Worm (Caenorhabditis elegans) whole organism, young adult: Measurements from ENCODE around the gene taf-2.

ENCODE experiments used
- B0035.1 ChIP-seq: sonication (generic microtip); optimal IDR thresholded peaks from 2 replicates; lab custom pipeline; 2016; ENCODE audit warnings: missing genetic modification characterization, mild to moderate bottlenecking, missing compliant biosample characterization, missing genotype, missing genetic modification reagents
- B0261.1 ChIP-seq: sonication (generic microtip); optimal IDR thresholded peaks from 2 replicates; lab custom pipeline; 2016; ENCODE audit warnings: mild to moderate bottlenecking, missing genetic modification characterization, moderate library complexity, missing compliant biosample characterization
- F37B4.10 ChIP-seq: fragments of 200-800 bp; sonication (Bioruptor generic); IDR thresholded peaks from 2 replicates; pipeline ENCODE4 v1.3.6; 2022; ENCODE audit warnings: missing genetic modification characterization, missing compliant biosample characterization
- F49E8.2 ChIP-seq: sonication (generic microtip); optimal IDR thresholded peaks from 3 replicates; lab custom pipeline; 2017; ENCODE audit warnings: missing genetic modification characterization, mild to moderate bottlenecking, missing compliant biosample characterization, antibody characterized with exemption, moderate library complexity; ENCODE audit not compliant: insufficient read depth
- F55B11.4 ChIP-seq: sonication (generic microtip); optimal IDR thresholded peaks from 2 replicates; lab custom pipeline; 2016; ENCODE audit warnings: missing compliant biosample characterization, missing genetic modification characterization, borderline replicate concordance; ENCODE audit not compliant: insufficient read depth
- F57A8.1 ChIP-seq: fragments of 200-800 bp; sonication (Bioruptor generic); optimal IDR thresholded peaks from 2 replicates; lab custom pipeline; 2018; ENCODE audit warnings: mild to moderate bottlenecking, missing genetic modification characterization, moderate library complexity, missing compliant biosample characterization
- K11D2.4 ChIP-seq: fragments of 200-800 bp; sonication (Bioruptor generic); IDR thresholded peaks from 2 replicates; pipeline ENCODE4 v1.3.6; 2022; ENCODE audit warnings: missing genetic modification reagents, missing genetic modification characterization, missing compliant biosample characterization
- Y53F4B.3 ChIP-seq: fragments of 200-800 bp; sonication (Bioruptor generic); IDR thresholded peaks from 2 replicates; pipeline ENCODE4 v1.3.6; 2022; ENCODE audit warnings: missing genetic modification reagents, missing genetic modification characterization, missing compliant biosample characterization
- athp-1 ChIP-seq: sonication (generic microtip); optimal IDR thresholded peaks from 2 replicates; lab custom pipeline; 2017; ENCODE audit warnings: mild to moderate bottlenecking, missing genetic modification characterization, missing compliant biosample characterization
- ceh-100 ChIP-seq: fragments of 200-800 bp; sonication (Bioruptor generic); IDR thresholded peaks from 2 replicates; pipeline ENCODE4 v1.3.6; 2022; ENCODE audit warnings: missing genetic modification reagents, missing genetic modification characterization, missing compliant biosample characterization
- chd-7 ChIP-seq: sonication (generic microtip); optimal IDR thresholded peaks from 2 replicates; lab custom pipeline; 2016; ENCODE audit warnings: mild to moderate bottlenecking, missing genetic modification characterization, moderate library complexity, missing compliant biosample characterization
- die-1 ChIP-seq: sonication (generic microtip); optimal IDR thresholded peaks from 2 replicates; lab custom pipeline; 2016; ENCODE audit warnings: missing genotype, mild to moderate bottlenecking, missing genetic modification characterization, missing compliant biosample characterization
- dpl-1 ChIP-seq: fragments of 150-350 bp; optimal IDR thresholded peaks from 2 replicates; lab custom pipeline; 2014; ENCODE audit warnings: missing biosample characterization, missing genetic modification reagents, missing genetic modification characterization
- egl-44 ChIP-seq: fragments of 200-800 bp; sonication (Bioruptor generic); IDR thresholded peaks from 2 replicates; pipeline ENCODE4 v1.3.6; 2022; ENCODE audit warnings: missing genetic modification reagents, missing genetic modification characterization, missing compliant biosample characterization
- egrh-3 ChIP-seq: fragments of 200-800 bp; sonication (Bioruptor generic); IDR thresholded peaks from 2 replicates; pipeline ENCODE4 v1.3.6; 2022; ENCODE audit warnings: missing genetic modification reagents, missing genetic modification characterization, missing compliant biosample characterization
- let-607 ChIP-seq, 2 experiments: fragments of 200-800 bp in 1 of 2; sonication (Bioruptor generic) in 1 of 2; sonication (generic microtip) in 1 of 2; optimal IDR thresholded peaks; 2 replicates each; lab custom pipeline; 2016 to 2018; ENCODE audit warnings: mild to moderate bottlenecking in 2 of 2, missing compliant biosample characterization in 2 of 2, missing genetic modification characterization in 2 of 2, moderate library complexity in 2 of 2, missing genotype in 1 of 2
- lin-40 ChIP-seq: sonication (generic microtip); optimal IDR thresholded peaks from 2 replicates; lab custom pipeline; 2016; ENCODE audit warnings: missing genetic modification characterization, mild to moderate bottlenecking, missing compliant biosample characterization, missing genotype, missing genetic modification reagents
- lsl-1 ChIP-seq: fragments of 200-800 bp; sonication (Bioruptor generic); optimal IDR thresholded peaks from 2 replicates; lab custom pipeline; 2018; ENCODE audit warnings: mild to moderate bottlenecking, missing genetic modification characterization, moderate library complexity, missing compliant biosample characterization
- lsy-27 ChIP-seq: sonication (generic microtip); optimal IDR thresholded peaks from 2 replicates; lab custom pipeline; 2017; ENCODE audit warnings: missing genetic modification characterization, mild to moderate bottlenecking, missing compliant biosample characterization, antibody characterized with exemption, missing genotype, borderline replicate concordance; ENCODE audit not compliant: insufficient read depth
- madf-6 ChIP-seq: fragments of 200-800 bp; sonication (Bioruptor generic); IDR thresholded peaks from 2 replicates; pipeline ENCODE4 v1.3.6; 2022; ENCODE audit warnings: missing genetic modification reagents, missing genetic modification characterization, missing compliant biosample characterization
- madf-8 ChIP-seq: fragments of 200-800 bp; sonication (Bioruptor generic); conservative IDR thresholded peaks from 2 replicates; pipeline ENCODE4 v1.3.6; 2022; ENCODE audit warnings: missing genetic modification reagents, missing genetic modification characterization, missing compliant biosample characterization
- mcd-1 ChIP-seq: fragments of 200-800 bp; sonication (Bioruptor generic); IDR thresholded peaks from 2 replicates; pipeline ENCODE4 v1.3.6; 2022; ENCODE audit warnings: missing genetic modification reagents, missing genetic modification characterization, missing compliant biosample characterization
- mes-4 ChIP-seq: sonication (generic microtip); optimal IDR thresholded peaks from 2 replicates; lab custom pipeline; 2016; ENCODE audit warnings: missing genotype, missing genetic modification characterization, missing compliant biosample characterization
- nhr-120 ChIP-seq: fragments of 200-800 bp; sonication (Bioruptor generic); IDR thresholded peaks from 2 replicates; pipeline ENCODE4 v1.3.6; 2022; ENCODE audit warnings: missing genetic modification characterization, missing compliant biosample characterization
- rpc-1 ChIP-seq, 2 experiments: fragments of 150-350 bp in 1 of 2; sonication (generic microtip) in 1 of 2; optimal IDR thresholded peaks; 2 replicates each; lab custom pipeline; 2014 to 2018; ENCODE audit warnings: missing biosample characterization in 1 of 2, missing genetic modification characterization in 1 of 2, missing genetic modification reagents in 1 of 2, missing genotype in 1 of 2
- sea-2 ChIP-seq: fragments of 200-800 bp; sonication (Bioruptor generic); IDR thresholded peaks from 2 replicates; pipeline ENCODE4 v1.3.6; 2022; ENCODE audit warnings: missing genetic modification characterization, missing compliant biosample characterization
- snpc-1.3 ChIP-seq: sonication (generic microtip); optimal IDR thresholded peaks from 2 replicates; lab custom pipeline; 2017; ENCODE audit warnings: missing genetic modification characterization, mild to moderate bottlenecking, missing compliant biosample characterization, antibody characterized with exemption, moderate library complexity, missing genotype, missing genetic modification reagents; ENCODE audit not compliant: insufficient read depth
- snpc-3.4 ChIP-seq: sonication (generic microtip); optimal IDR thresholded peaks from 2 replicates; lab custom pipeline; 2017; ENCODE audit warnings: missing genetic modification characterization, mild to moderate bottlenecking, missing compliant biosample characterization, antibody characterized with exemption, moderate library complexity, missing genotype, missing genetic modification reagents
- snpc-4 ChIP-seq, 5 experiments: fragments of 150-350 bp in 1 of 5; sonication (generic microtip) in 4 of 5; optimal IDR thresholded peaks; 2 replicates each; lab custom pipeline; 2014 to 2018; ENCODE audit warnings: missing genetic modification characterization in 5 of 5, missing biosample characterization in 3 of 5, antibody characterized with exemption in 2 of 5, mild to moderate bottlenecking in 2 of 5, missing compliant biosample characterization in 2 of 5, missing genotype in 2 of 5, moderate library complexity in 2 of 5, missing genetic modification reagents in 1 of 5
- somi-1 ChIP-seq: fragments of 200-800 bp; sonication (Bioruptor generic); optimal IDR thresholded peaks from 2 replicates; lab custom pipeline; 2018; ENCODE audit warnings: mild to moderate bottlenecking, missing genetic modification characterization, missing compliant biosample characterization
- sptf-2 ChIP-seq: fragments of 200-800 bp; sonication (Bioruptor generic); optimal IDR thresholded peaks from 2 replicates; lab custom pipeline; 2018; ENCODE audit warnings: mild to moderate bottlenecking, missing genetic modification characterization, missing compliant biosample characterization
- zfh-2 ChIP-seq: fragments of 200-800 bp; sonication (Bioruptor generic); conservative IDR thresholded peaks from 2 replicates; pipeline ENCODE4 v1.3.6; 2022; ENCODE audit warnings: missing genetic modification reagents, missing genetic modification characterization, missing compliant biosample characterization
- zim-3 ChIP-seq: sonication (generic microtip); optimal IDR thresholded peaks from 2 replicates; lab custom pipeline; 2017; ENCODE audit warnings: mild to moderate bottlenecking, missing genetic modification characterization, moderate library complexity, missing compliant biosample characterization
- ztf-26 ChIP-seq: sonication (generic microtip); optimal IDR thresholded peaks from 2 replicates; lab custom pipeline; 2017; ENCODE audit warnings: missing genetic modification characterization, missing compliant biosample characterization
- ztf-28 ChIP-seq: fragments of 200-800 bp; sonication (Bioruptor generic); IDR thresholded peaks from 2 replicates; pipeline ENCODE4 v1.3.6; 2022; ENCODE audit warnings: missing genetic modification reagents, missing genetic modification characterization, missing compliant biosample characterization

The taf-2 gene

DNA sequence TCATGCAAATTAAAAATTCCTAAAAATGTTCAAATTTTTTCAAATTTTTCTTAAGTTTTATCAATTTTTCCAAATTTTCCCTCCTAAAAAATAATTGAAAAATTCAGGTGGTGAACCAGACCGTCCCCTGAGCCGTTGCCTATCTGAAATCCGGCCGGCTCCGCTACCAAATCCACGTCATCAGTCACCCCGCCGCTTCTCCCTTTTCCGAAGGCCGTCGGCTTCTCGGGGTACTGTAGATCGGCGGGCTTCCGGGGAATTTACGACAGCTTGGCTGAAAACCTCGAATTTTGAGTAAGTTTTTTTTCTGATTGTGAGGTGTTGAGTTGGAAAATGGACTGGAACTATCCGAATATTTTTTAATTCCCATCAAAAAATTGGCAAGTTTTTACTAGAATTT lies 22.8 kb downstream of the taf-2 start:
- TF ChIP-seq sea-2 (GFP tag; lab: Robert Waterston, UW) (no peak), zfh-2 (GFP tag; lab: Robert Waterston, UW) (peak; percentile 66)
- TF ChIP-seq, all 124 proteins: peak for 1

DNA sequence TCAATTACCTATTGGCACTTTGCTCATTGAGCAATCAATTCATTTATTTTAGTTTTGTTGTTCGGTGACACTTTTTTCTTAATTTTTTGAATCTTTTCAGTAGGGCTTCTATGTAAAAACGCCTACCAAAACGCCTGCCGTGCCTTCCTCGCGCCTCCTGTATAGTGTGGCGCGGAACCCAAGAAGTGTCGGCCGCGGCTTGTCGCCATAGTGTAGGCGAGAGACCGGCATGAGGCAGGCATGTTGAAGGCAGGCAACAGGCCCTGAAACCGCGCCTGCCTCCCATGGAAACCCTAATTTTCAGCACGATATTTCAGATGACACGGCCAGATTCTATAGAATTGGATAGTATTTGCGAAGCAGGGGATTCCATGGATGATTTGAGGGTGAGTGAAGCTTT lies 24.8 kb downstream of the taf-2 start, which contains the start of gene otpl-1:
Gene otpl-1 (plus strand): TSS at position 372 of the 400 bp plus-strand sequence.
- TF ChIP-seq madf-8 (GFP tag; lab: Robert Waterston, UW) (no peak), snpc-4 (GFP tag; optimal IDR thresholded peaks at IDR 0.05; lab: Kevin White, UChicago) (peak; percentile 3), snpc-4 (tag; optimal IDR thresholded peaks at IDR 0.05; lab: Kevin White, UChicago) (peak in 3 of 4 experiments; percentile 27 to 85 (median 70)), zfh-2 (GFP tag; lab: Robert Waterston, UW) (peak; percentile 71), F37B4.10 (0 out of 2 replicates have a peak, but pooled peaks have one; percentile 25)

DNA sequence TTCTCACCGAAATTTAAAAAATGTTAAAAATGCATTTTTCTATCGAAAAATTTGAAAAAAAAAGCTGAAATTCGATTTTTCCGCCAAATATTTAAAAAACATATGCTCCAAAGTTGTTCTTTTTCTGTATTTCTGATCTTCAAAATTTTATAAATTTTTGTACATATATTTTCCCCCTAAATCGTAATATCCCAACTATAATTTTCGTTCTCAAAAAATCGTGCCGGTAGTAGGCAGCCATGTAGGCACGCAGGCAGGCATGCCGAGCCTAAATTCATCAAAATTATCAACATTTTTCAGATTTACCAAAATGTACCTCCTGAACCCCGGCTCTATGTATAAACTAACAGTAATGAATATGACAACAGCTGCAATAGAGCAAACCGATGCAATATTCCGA lies 28.5 kb downstream of the taf-2 start, which contains the start of gene sre-5:
Gene sre-5 (plus strand): TSS at position 301 of the 400 bp plus-strand sequence.
- TF ChIP-seq nhr-120 (GFP tag; lab: Robert Waterston, UW) (no peak), dpl-1 (GFP tag; lab: Kevin White, UChicago) (no peak), snpc-1.3 (no peak), rpc-1 (optimal IDR thresholded peaks at IDR 0.05; lab: Kevin White, UChicago) (no peak), rpc-1 (tag; optimal IDR thresholded peaks at IDR 0.05; lab: Kevin White, UChicago) (no peak), lin-40 (tag; lab: Kevin White, UChicago) (no peak), mes-4 (tag; lab: Kevin White, UChicago) (no peak)

DNA sequence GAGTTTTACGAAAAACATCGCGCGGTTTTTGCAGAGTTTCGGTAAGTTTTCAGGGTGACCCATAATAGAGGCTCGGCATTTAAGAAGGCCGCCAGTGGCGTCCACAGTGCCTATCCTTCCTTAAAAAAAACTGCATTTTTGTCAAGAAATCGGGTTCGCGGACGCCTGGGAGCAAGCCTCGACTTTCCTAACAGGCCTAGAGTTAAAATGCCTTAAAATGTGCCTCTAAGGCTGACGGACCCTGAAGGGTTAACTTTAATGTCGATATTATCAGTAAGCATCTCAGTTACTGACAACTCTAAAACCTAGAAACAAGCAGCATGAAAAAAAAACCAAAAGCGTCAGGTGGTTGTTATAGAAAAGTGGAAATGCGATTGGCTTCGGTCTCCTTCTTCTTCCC lies 34.2 kb downstream of the taf-2 start:
- TF ChIP-seq madf-6 (GFP tag; lab: Robert Waterston, UW) (no peak), lsl-1 (GFP tag; lab: Kevin White, UChicago) (no peak), ztf-26 (no peak), zfh-2 (GFP tag; lab: Robert Waterston, UW) (no peak), lsy-27 (tag; lab: Kevin White, UChicago) (no peak), F49E8.2 (tag; lab: Kevin White, UChicago) (no peak), Y53F4B.3 (GFP tag; lab: Robert Waterston, UW) (no peak), let-607 (tag; optimal IDR thresholded peaks at IDR 0.05; lab: Kevin White, UChicago) (no peak)

DNA sequence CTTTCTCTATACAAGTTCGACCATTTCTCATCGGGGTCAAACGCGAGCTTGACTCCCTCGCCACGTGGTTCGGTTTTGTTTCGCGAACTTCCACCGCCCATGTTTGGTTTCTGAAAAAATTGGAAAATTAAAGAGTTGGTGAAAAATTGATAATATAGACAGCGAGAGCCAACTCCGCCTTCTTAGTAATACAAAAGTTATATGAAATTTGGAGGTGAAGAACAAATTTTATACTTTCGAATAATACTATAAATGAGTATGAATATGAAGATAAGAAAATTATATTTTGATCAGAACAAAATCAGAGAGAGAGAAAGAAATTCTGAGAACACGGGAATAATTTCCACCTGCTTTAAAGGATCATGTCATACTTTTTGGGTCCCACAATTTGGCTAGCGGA lies 36.1 kb downstream of the taf-2 start, which contains the start of gene osm-9:
Gene osm-9 (minus strand): TSS at position 101 of the 400 bp plus-strand sequence.
- no peak for TF ChIP-seq chd-7 (tag; lab: Kevin White, UChicago)
- no peak for TF ChIP-seq F55B11.4 (tag; lab: Kevin White, UChicago)
- TF ChIP-seq somi-1 = no peak
- TF ChIP-seq snpc-4 (GFP tag; optimal IDR thresholded peaks at IDR 0.05; lab: Kevin White, UChicago) = no peak
- TF ChIP-seq snpc-4 (tag; optimal IDR thresholded peaks at IDR 0.05; lab: Kevin White, UChicago) = no peak
- no peak for TF ChIP-seq dpl-1 (GFP tag; lab: Kevin White, UChicago)
- TF ChIP-seq ceh-100 = no peak
- TF ChIP-seq let-607 (tag; optimal IDR thresholded peaks at IDR 0.05; lab: Kevin White, UChicago) = no peak
- TF ChIP-seq egl-44 (GFP tag; lab: Robert Waterston, UW) = no peak
- no peak for TF ChIP-seq snpc-3.4 (tag; lab: Kevin White, UChicago)
- TF ChIP-seq, all 124 proteins: peak for 0

DNA sequence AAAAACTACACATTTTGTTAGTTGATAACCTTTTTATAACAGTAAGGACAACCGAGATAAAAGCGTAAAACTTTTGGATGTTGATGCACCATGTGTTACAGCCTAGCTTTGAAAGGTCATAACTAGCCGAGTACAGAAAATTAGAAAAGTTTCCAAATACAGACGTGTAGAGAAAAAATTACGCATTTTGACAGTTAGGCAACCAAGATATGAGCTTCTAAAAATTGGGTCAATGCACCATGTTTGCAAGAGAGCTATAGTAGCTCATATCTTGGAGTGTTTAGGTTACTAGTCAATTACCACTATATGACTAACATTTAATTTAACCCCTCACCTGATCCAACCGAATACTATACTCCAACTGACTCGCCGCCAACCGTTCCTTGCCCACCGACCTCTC lies 40.5 kb downstream of the taf-2 start:
- TF ChIP-seq athp-1 = no peak
- TF ChIP-seq egrh-3 (GFP tag; lab: Robert Waterston, UW) = no peak
- TF ChIP-seq B0261.1 (tag; lab: Kevin White, UChicago) = no peak
- no peak for TF ChIP-seq die-1
- no peak for TF ChIP-seq B0035.1 (tag; lab: Kevin White, UChicago)
- TF ChIP-seq dpl-1 (GFP tag; lab: Kevin White, UChicago) = no peak
- TF ChIP-seq zim-3 (tag; lab: Kevin White, UChicago) = no peak
- no peak for TF ChIP-seq K11D2.4 (GFP tag; lab: Robert Waterston, UW)
- no peak for TF ChIP-seq ztf-28 (GFP tag; lab: Robert Waterston, UW)
- TF ChIP-seq F57A8.1 = no peak
- TF ChIP-seq mcd-1 (GFP tag; lab: Robert Waterston, UW) = no peak
- TF ChIP-seq sptf-2 (GFP tag; lab: Kevin White, UChicago) = no peak
